Fruit fly (Drosophila melanogaster) whole organism, wandering third instar larva: ENCODE results near the gene CG10470.

ENCODE experiments used
- Abd-B ChIP-seq: fragments of >200 bp; optimal IDR thresholded peaks from 2 replicates; lab custom pipeline; 2017; ENCODE audit warnings: missing biosample characterization, missing genetic modification characterization
- CG32264 ChIP-seq: fragments of 200-800 bp; sonication (Bioruptor generic); optimal IDR thresholded peaks from 2 replicates; lab custom pipeline; 2016; ENCODE audit warnings: missing biosample characterization, missing genetic modification characterization
- CG9705 ChIP-seq: fragments of 200-800 bp; sonication (Bioruptor generic); optimal IDR thresholded peaks from 2 replicates; lab custom pipeline; 2018; ENCODE audit warnings: missing biosample characterization, mild to moderate bottlenecking, missing genetic modification characterization
- CrebA ChIP-seq: fragments of 200-800 bp; sonication (Bioruptor generic); optimal IDR thresholded peaks from 2 replicates; lab custom pipeline; 2016; ENCODE audit warnings: missing biosample characterization, mild to moderate bottlenecking, missing genetic modification characterization, borderline replicate concordance
- Dfd ChIP-seq: fragments of >200 bp; optimal IDR thresholded peaks from 2 replicates; lab custom pipeline; 2017; ENCODE audit warnings: missing biosample characterization, missing genetic modification characterization
- Dif ChIP-seq: fragments of 200-275, 200-300 bp; sonication (Bioruptor generic); optimal IDR thresholded peaks from 2 replicates; lab custom pipeline; 2018; ENCODE audit warnings: missing biosample characterization, missing genetic modification characterization; ENCODE audit not compliant: partially characterized antibody
- GATAd ChIP-seq: sonication (Bioruptor generic); optimal IDR thresholded peaks from 2 replicates; lab custom pipeline; 2016; ENCODE audit warnings: missing biosample characterization, missing genetic modification characterization
- HLH106 ChIP-seq: fragments of 200-800 bp; optimal IDR thresholded peaks from 3 replicates; lab custom pipeline; 2019; ENCODE audit warnings: missing biosample characterization, mild to moderate bottlenecking, missing genetic modification characterization, moderate library complexity
- Hnf4 ChIP-seq: fragments of 200-800 bp; sonication (Bioruptor generic); optimal IDR thresholded peaks from 2 replicates; lab custom pipeline; 2016; ENCODE audit warnings: missing biosample characterization, mild to moderate bottlenecking, missing genetic modification characterization
- Hr78 ChIP-seq: fragments of >200 bp; optimal IDR thresholded peaks from 2 replicates; lab custom pipeline; 2017; ENCODE audit warnings: missing biosample characterization, missing genetic modification characterization
- Hr83 ChIP-seq: fragments of 200-300 bp; sonication (Bioruptor generic); optimal IDR thresholded peaks from 2 replicates; lab custom pipeline; 2016; ENCODE audit warnings: missing biosample characterization, mild to moderate bottlenecking, missing genetic modification characterization, moderate library complexity; ENCODE audit not compliant: poor library complexity, severe bottlenecking
- Jra ChIP-seq: sonication (Bioruptor generic); optimal IDR thresholded peaks from 2 replicates; lab custom pipeline; 2016; ENCODE audit warnings: missing biosample characterization, missing genetic modification characterization
- Mio ChIP-seq: sonication (Bioruptor generic); optimal IDR thresholded peaks from 2 replicates; lab custom pipeline; 2016; ENCODE audit warnings: missing biosample characterization, missing genetic modification characterization
- Myc ChIP-seq: fragments of >200 bp; optimal IDR thresholded peaks from 2 replicates; lab custom pipeline; 2017
- N ChIP-seq: fragments of >200 bp; optimal IDR thresholded peaks from 2 replicates; lab custom pipeline; 2018; ENCODE audit warnings: missing biosample characterization, missing external identifiers, missing genetic modification characterization
- OdsH ChIP-seq: fragments of 200-800 bp; sonication (Bioruptor generic); optimal IDR thresholded peaks from 2 replicates; lab custom pipeline; 2016; ENCODE audit warnings: missing biosample characterization, mild to moderate bottlenecking, missing genetic modification characterization
- Rel ChIP-seq, 2 experiments: fragments of 200-800 bp; sonication (Bioruptor generic) in 1 of 2; optimal IDR thresholded peaks; 2 replicates in 1 of 2; 3 replicates in 1 of 2; lab custom pipeline; 2016 to 2019; ENCODE audit warnings: mild to moderate bottlenecking in 2 of 2, missing biosample characterization in 2 of 2, missing genetic modification characterization in 2 of 2, moderate library complexity in 1 of 2
- Sp1 ChIP-seq: fragments of 200-800 bp; sonication (Bioruptor generic); optimal IDR thresholded peaks from 3 replicates; lab custom pipeline; 2019; ENCODE audit warnings: missing biosample characterization, mild to moderate bottlenecking, missing genetic modification characterization, moderate library complexity
- Vsx2 ChIP-seq: fragments of 200-300, 225-300 bp; sonication (Bioruptor generic); optimal IDR thresholded peaks from 2 replicates; lab custom pipeline; 2018; ENCODE audit warnings: missing biosample characterization, missing genetic modification characterization; ENCODE audit not compliant: partially characterized antibody
- br ChIP-seq: fragments of 200-800 bp; sonication (Bioruptor generic); optimal IDR thresholded peaks from 2 replicates; lab custom pipeline; 2016; ENCODE audit warnings: missing biosample characterization, missing genetic modification characterization
- brk ChIP-seq: fragments of 200-800 bp; sonication (Bioruptor generic); optimal IDR thresholded peaks from 2 replicates; lab custom pipeline; 2016; ENCODE audit warnings: missing biosample characterization, mild to moderate bottlenecking, missing genetic modification characterization
- dl ChIP-seq, 2 experiments: fragments of 175-275, 200-275 bp in 1 of 2; fragments of 200-275 bp in 1 of 2; sonication (Bioruptor generic); optimal IDR thresholded peaks; lab custom pipeline; 2018; ENCODE audit warnings: mild to moderate bottlenecking in 2 of 2, missing biosample characterization in 2 of 2, missing genetic modification characterization in 2 of 2, moderate library complexity in 2 of 2; ENCODE audit not compliant: partially characterized antibody in 2 of 2, insufficient read depth in 1 of 2
- dmrt93B ChIP-seq: fragments of 200-800 bp; sonication (Bioruptor generic); optimal IDR thresholded peaks from 2 replicates; lab custom pipeline; 2018; ENCODE audit warnings: missing biosample characterization, mild to moderate bottlenecking, missing genetic modification characterization
- dsf ChIP-seq: sonication (Bioruptor generic); optimal IDR thresholded peaks from 2 replicates; lab custom pipeline; 2016; ENCODE audit warnings: missing biosample characterization, missing genetic modification characterization, borderline replicate concordance
- ey ChIP-seq: fragments of 200-800 bp; sonication (Bioruptor generic); optimal IDR thresholded peaks from 2 replicates; lab custom pipeline; 2016; ENCODE audit warnings: missing biosample characterization, missing genetic modification characterization
- foxo ChIP-seq, 2 experiments: fragments of 200-800 bp; sonication (Bioruptor generic); optimal IDR thresholded peaks; 2 replicates in 1 of 2; 3 replicates in 1 of 2; lab custom pipeline; 2016 to 2017; ENCODE audit warnings: missing biosample characterization in 2 of 2, missing genetic modification characterization in 2 of 2
- fru ChIP-seq: fragments of 200-800 bp; sonication (Bioruptor generic); optimal IDR thresholded peaks from 3 replicates; lab custom pipeline; 2016; ENCODE audit warnings: missing biosample characterization, mild to moderate bottlenecking, missing genetic modification characterization
- h ChIP-seq: fragments of 200-800 bp; sonication (Bioruptor generic); optimal IDR thresholded peaks from 3 replicates; lab custom pipeline; 2016; ENCODE audit warnings: missing biosample characterization, mild to moderate bottlenecking, missing genetic modification characterization
- jim ChIP-seq: fragments of 175-275, 200-325 bp; sonication (Bioruptor generic); optimal IDR thresholded peaks from 2 replicates; lab custom pipeline; 2016; ENCODE audit warnings: missing biosample characterization, mild to moderate bottlenecking, missing genetic modification characterization
- lola ChIP-seq: fragments of >200 bp; optimal IDR thresholded peaks from 2 replicates; lab custom pipeline; 2017; ENCODE audit warnings: missing biosample characterization, missing genetic modification characterization
- pan ChIP-seq: fragments of >200 bp; optimal IDR thresholded peaks from 2 replicates; lab custom pipeline; 2017
- psq ChIP-seq: fragments of 200-800 bp; sonication (Bioruptor generic); optimal IDR thresholded peaks from 3 replicates; lab custom pipeline; 2017; ENCODE audit warnings: missing biosample characterization, mild to moderate bottlenecking, missing genetic modification characterization, moderate library complexity
- rgr ChIP-seq: fragments of 200-800 bp; sonication (Bioruptor generic); optimal IDR thresholded peaks from 3 replicates; lab custom pipeline; 2016; ENCODE audit warnings: missing biosample characterization, mild to moderate bottlenecking, missing genetic modification characterization
- sage ChIP-seq: fragments of 200-800 bp; sonication (Bioruptor generic); optimal IDR thresholded peaks from 2 replicates; lab custom pipeline; 2016; ENCODE audit warnings: missing biosample characterization, mild to moderate bottlenecking, missing genetic modification characterization
- sv ChIP-seq: fragments of 200-800 bp; sonication (Bioruptor generic); optimal IDR thresholded peaks from 3 replicates; lab custom pipeline; 2016; ENCODE audit warnings: missing biosample characterization, missing genetic modification characterization
- tai ChIP-seq: sonication (Bioruptor generic); optimal IDR thresholded peaks from 2 replicates; lab custom pipeline; 2016; ENCODE audit warnings: missing biosample characterization, missing genetic modification characterization
- usp ChIP-seq: fragments of >200 bp; optimal IDR thresholded peaks from 2 replicates; lab custom pipeline; 2017; ENCODE audit warnings: missing biosample characterization, missing genetic modification characterization
- woc ChIP-seq: sonication (Bioruptor generic); optimal IDR thresholded peaks from 2 replicates; lab custom pipeline; 2016; ENCODE audit warnings: missing biosample characterization, mild to moderate bottlenecking, missing genetic modification characterization

CG10470 gene

dm6 chr2L:19048912-19049311 lies at the start of gene CG10470:
Gene CG10470 (plus strand): TSS chr2L:19049076.
- TF ChIP-seq ey (GFP tag; lab: Kevin White, UChicago) = no peak
- TF ChIP-seq Mio (GFP tag; lab: Kevin White, UChicago) = no peak
- no peak for TF ChIP-seq tai (GFP tag; lab: Kevin White, UChicago)
- no peak for TF ChIP-seq brk
- peak; percentile 15 for TF ChIP-seq Sp1
- TF ChIP-seq usp (GFP tag; lab: Kevin White, UChicago) = no peak
- no peak for TF ChIP-seq Hr83 (GFP tag; lab: Kevin White, UChicago)
- no peak for TF ChIP-seq Rel (GFP tag; optimal IDR thresholded peaks at IDR 0.05; lab: Kevin White, UChicago)
- TF ChIP-seq Rel (tag; optimal IDR thresholded peaks at IDR 0.05; lab: Kevin White, UChicago) = no peak
- no peak for TF ChIP-seq br
- peak; percentile 29 for TF ChIP-seq Hnf4
- no peak for TF ChIP-seq Hr78
- TF ChIP-seq sv (GFP tag; lab: Kevin White, UChicago) = no peak
- no peak for TF ChIP-seq CrebA
- TF ChIP-seq jim (GFP tag; lab: Kevin White, UChicago) = no peak
- TF ChIP-seq Abd-B (GFP tag; lab: Kevin White, UChicago) = no peak
- TF ChIP-seq HLH106 = peak; percentile 15
- peak; percentile 20 for TF ChIP-seq psq (GFP tag; lab: Kevin White, UChicago)
- TF ChIP-seq fru (GFP tag; lab: Kevin White, UChicago) = peak; percentile 22
- TF ChIP-seq Dfd (GFP tag; lab: Kevin White, UChicago) = no peak
- peak; percentile 4 for TF ChIP-seq OdsH
- peak; percentile 0 for TF ChIP-seq h
- TF ChIP-seq Dif (GFP tag; lab: Kevin White, UChicago) = no peak
- no peak for TF ChIP-seq Myc (lab: Kevin White, UChicago)
- TF ChIP-seq CG32264 (GFP tag; lab: Kevin White, UChicago) = no peak
- TF ChIP-seq GATAd = no peak
- peak; percentile 16 for TF ChIP-seq rgr (GFP tag; lab: Kevin White, UChicago)
- no peak for TF ChIP-seq foxo (GFP tag; optimal IDR thresholded peaks at IDR 0.05; lab: Kevin White, UChicago)
- no peak for TF ChIP-seq woc (GFP tag; lab: Kevin White, UChicago)

- TF ChIP-seq fru (GFP tag; lab: Kevin White, UChicago) = no peak
- no peak for TF ChIP-seq Dif (GFP tag; lab: Kevin White, UChicago)
- TF ChIP-seq ey (GFP tag; lab: Kevin White, UChicago) = no peak
- TF ChIP-seq pan (lab: Kevin White, UChicago) = no peak
- no peak for TF ChIP-seq lola (GFP tag; lab: Kevin White, UChicago)
- no peak for TF ChIP-seq dmrt93B (GFP tag; lab: Kevin White, UChicago)
- TF ChIP-seq usp (GFP tag; lab: Kevin White, UChicago) = no peak
- no peak for TF ChIP-seq Abd-B (GFP tag; lab: Kevin White, UChicago)
- no peak for TF ChIP-seq brk
- no peak for TF ChIP-seq psq (GFP tag; lab: Kevin White, UChicago)
- TF ChIP-seq sv (GFP tag; lab: Kevin White, UChicago) = no peak
- no peak for TF ChIP-seq Hr78
- no peak for TF ChIP-seq dl (GFP tag; optimal IDR thresholded peaks at IDR 0.05; lab: Kevin White, UChicago; ENCODE audit: insufficient read depth in 1 of 2, partially characterized antibody in 2 of 2)
- no peak for TF ChIP-seq foxo (GFP tag; optimal IDR thresholded peaks at IDR 0.05; lab: Kevin White, UChicago)
- TF ChIP-seq Myc (lab: Kevin White, UChicago) = no peak
Measured at dm6 chr2L:19002468-19002867, 46.4 kb upstream of the CG10470 start.

- TF ChIP-seq Hr83 (GFP tag; lab: Kevin White, UChicago) = peak; percentile 39
- TF ChIP-seq Hnf4 = no peak
- TF ChIP-seq brk = no peak
- TF ChIP-seq Sp1 = peak; percentile 50
- TF ChIP-seq Dif (GFP tag; lab: Kevin White, UChicago) = no peak
- TF ChIP-seq CG9705 (GFP tag; lab: Kevin White, UChicago) = no peak
- peak; percentile 41 for TF ChIP-seq psq (GFP tag; lab: Kevin White, UChicago)
- TF ChIP-seq N (GFP tag; lab: Kevin White, UChicago) = no peak
- TF ChIP-seq Mio (GFP tag; lab: Kevin White, UChicago) = no peak
- TF ChIP-seq dl (GFP tag; optimal IDR thresholded peaks at IDR 0.05; lab: Kevin White, UChicago; ENCODE audit: insufficient read depth in 1 of 2, partially characterized antibody in 2 of 2) = no peak
- TF ChIP-seq sage (GFP tag; lab: Kevin White, UChicago) = no peak
- no peak for TF ChIP-seq Abd-B (GFP tag; lab: Kevin White, UChicago)
- TF ChIP-seq h = peak; percentile 63
- TF ChIP-seq foxo (GFP tag; optimal IDR thresholded peaks at IDR 0.05; lab: Kevin White, UChicago) = peak in 1 of 2 experiments; percentile 32
- peak; percentile 22 for TF ChIP-seq sv (GFP tag; lab: Kevin White, UChicago)
- no peak for TF ChIP-seq GATAd
- TF ChIP-seq br = no peak
- TF ChIP-seq ey (GFP tag; lab: Kevin White, UChicago) = no peak
- TF ChIP-seq Vsx2 (GFP tag; lab: Kevin White, UChicago) = no peak
- no peak for TF ChIP-seq woc (GFP tag; lab: Kevin White, UChicago)
- TF ChIP-seq jim (GFP tag; lab: Kevin White, UChicago) = no peak
- TF ChIP-seq HLH106 = peak; percentile 57
- TF ChIP-seq CrebA = no peak
- no peak for TF ChIP-seq Myc (lab: Kevin White, UChicago)
- no peak for TF ChIP-seq dsf
- TF ChIP-seq tai (GFP tag; lab: Kevin White, UChicago) = no peak
- TF ChIP-seq Jra (GFP tag; lab: Kevin White, UChicago) = no peak
- no peak for TF ChIP-seq usp (GFP tag; lab: Kevin White, UChicago)
- no peak for TF ChIP-seq Hr78
- TF ChIP-seq fru (GFP tag; lab: Kevin White, UChicago) = no peak
- TF ChIP-seq OdsH = peak; percentile 60
- no peak for TF ChIP-seq Rel (GFP tag; optimal IDR thresholded peaks at IDR 0.05; lab: Kevin White, UChicago)
- no peak for TF ChIP-seq Rel (tag; optimal IDR thresholded peaks at IDR 0.05; lab: Kevin White, UChicago)
- peak; percentile 68 for TF ChIP-seq rgr (GFP tag; lab: Kevin White, UChicago)
- no peak for TF ChIP-seq dmrt93B (GFP tag; lab: Kevin White, UChicago)
- TF ChIP-seq pan (lab: Kevin White, UChicago) = no peak
- no peak for TF ChIP-seq lola (GFP tag; lab: Kevin White, UChicago)
- no peak for TF ChIP-seq Dfd (GFP tag; lab: Kevin White, UChicago)
- TF ChIP-seq CG32264 (GFP tag; lab: Kevin White, UChicago) = no peak
Measured at dm6 chr2L:19002959-19003371, 45.9 kb upstream of the CG10470 start, which contains the start of gene CG31793. Gene CG31793 (plus strand): TSS chr2L:19003367.
